Fruit fly (Drosophila melanogaster): ENCODE results near the gene Myc.

The Myc gene

dm6 chrX:3432928-3433327, 60.0 kb downstream of the Myc start (continued):
- TF ChIP-seq luna (GFP tag; optimal IDR thresholded peaks at IDR 0.05), result no peak
- TF ChIP-seq grau (tag; optimal IDR thresholded peaks at IDR 0.05), result peak; percentile 13
- TF ChIP-seq CG13287 (GFP tag; IDR thresholded peaks at IDR 0.05; ENCODE audit: partially characterized antibody), result no peak
- TF ChIP-seq psq (GFP tag; optimal IDR thresholded peaks at IDR 0.05), result no peak
- TF ChIP-seq BEAF-32 (GFP tag; optimal IDR thresholded peaks at IDR 0.05), result no peak
- no peak for TF ChIP-seq Sin3A (optimal IDR thresholded peaks at IDR 0.05)
- no peak for TF ChIP-seq gfzf (GFP tag; optimal IDR thresholded peaks at IDR 0.05)
- TF ChIP-seq Aef1 (GFP tag; IDR thresholded peaks at IDR 0.05), result peak; percentile 38; the same call in 2 of the 3 replicates
- TF ChIP-seq CG11695 (GFP tag; IDR thresholded peaks at IDR 0.05), result peak; percentile 55; the same call in 2 of the 3 replicates
- TF ChIP-seq Nf-YB (GFP tag; optimal IDR thresholded peaks at IDR 0.05), result no peak
- peak; percentile 59; the same call in 1 of the 3 replicates for TF ChIP-seq CG14050 (GFP tag; IDR thresholded peaks at IDR 0.05)
- TF ChIP-seq CG7963 (GFP tag; IDR thresholded peaks at IDR 0.05; ENCODE audit: partially characterized antibody), result no peak
- no peak for TF ChIP-seq Mad (GFP tag; optimal IDR thresholded peaks at IDR 0.05)
- no peak for TF ChIP-seq Nf-YC (tag; optimal IDR thresholded peaks at IDR 0.05)
- no peak for TF ChIP-seq ac (GFP tag; optimal IDR thresholded peaks at IDR 0.05)
- no peak for TF ChIP-seq CG7987 (GFP tag; optimal IDR thresholded peaks at IDR 0.05)
- TF ChIP-seq Dfd (GFP tag; optimal IDR thresholded peaks at IDR 0.05), result no peak
- no peak for TF ChIP-seq da (GFP tag; optimal IDR thresholded peaks at IDR 0.05)
- TF ChIP-seq D19B (GFP tag; optimal IDR thresholded peaks at IDR 0.05), result no peak
- TF ChIP-seq CG1647 (GFP tag; optimal IDR thresholded peaks at IDR 0.05), result peak; percentile 4
- no peak for TF ChIP-seq nom (GFP tag; optimal IDR thresholded peaks at IDR 0.05)
- no peak for TF ChIP-seq dmrt11E (tag; optimal IDR thresholded peaks at IDR 0.05)
- TF ChIP-seq Opbp (GFP tag; IDR thresholded peaks at IDR 0.05; ENCODE audit: partially characterized antibody), result no peak
- TF ChIP-seq tna (GFP tag; IDR thresholded peaks at IDR 0.05; ENCODE audit: partially characterized antibody), result no peak
- no peak for TF ChIP-seq CG10274 (GFP tag; optimal IDR thresholded peaks at IDR 0.05)
- no peak for TF ChIP-seq CG17612 (GFP tag; IDR thresholded peaks at IDR 0.05)
- TF ChIP-seq nerfin-2 (GFP tag; IDR thresholded peaks at IDR 0.05; ENCODE audit: partially characterized antibody), result no peak
- no peak for TF ChIP-seq CG10462 (GFP tag; optimal IDR thresholded peaks at IDR 0.05)
- TF ChIP-seq CG17568 (GFP tag; optimal IDR thresholded peaks at IDR 0.05), result no peak
- TF ChIP-seq CG15479 (GFP tag; optimal IDR thresholded peaks at IDR 0.05), result no peak
- TF ChIP-seq sr (GFP tag; IDR thresholded peaks at IDR 0.05), result no peak
- no peak for TF ChIP-seq ro (GFP tag; IDR thresholded peaks at IDR 0.05)
- TF ChIP-seq CG6254 (GFP tag; optimal IDR thresholded peaks at IDR 0.05), result no peak
- no peak for TF ChIP-seq CG17829 (tag; optimal IDR thresholded peaks at IDR 0.05)
- peak; percentile 40 for TF ChIP-seq CG12659 (GFP tag; optimal IDR thresholded peaks at IDR 0.05)
- TF ChIP-seq CG1832 (GFP tag; optimal IDR thresholded peaks at IDR 0.05), result no peak
- TF ChIP-seq knrl (GFP tag; IDR thresholded peaks at IDR 0.05; ENCODE audit: partially characterized antibody), result no peak
- no peak for TF ChIP-seq MBD-R2 (GFP tag; IDR thresholded peaks at IDR 0.05)
- TF ChIP-seq CG11093 (GFP tag; IDR thresholded peaks at IDR 0.05), result 0 out of 3 replicates have a peak, but pooled peaks have one; percentile 46
- peak; percentile 13 for TF ChIP-seq CG17385 (GFP tag; optimal IDR thresholded peaks at IDR 0.05)
- peak; percentile 53; the same call in 1 of the 2 replicates for TF ChIP-seq CG14014 (GFP tag; IDR thresholded peaks at IDR 0.05)
- TF ChIP-seq CG3847 (GFP tag; IDR thresholded peaks at IDR 0.05), result no peak
- TF ChIP-seq Bdp1 (GFP tag; optimal IDR thresholded peaks at IDR 0.05), result no peak
- 0 out of 3 replicates have a peak, but pooled peaks have one; percentile 23 for TF ChIP-seq otp (GFP tag; IDR thresholded peaks at IDR 0.05)
- no peak for TF ChIP-seq slp2 (GFP tag; optimal IDR thresholded peaks at IDR 0.05)
- TF ChIP-seq Elba2 (GFP tag; optimal IDR thresholded peaks at IDR 0.05), result no peak
- TF ChIP-seq CTCF (GFP tag; optimal IDR thresholded peaks at IDR 0.05), result no peak
- TF ChIP-seq cg (GFP tag; optimal IDR thresholded peaks at IDR 0.05), result no peak
- TF ChIP-seq stc (GFP tag; IDR thresholded peaks at IDR 0.05), result peak; percentile 58
- TF ChIP-seq CG33213 (GFP tag; optimal IDR thresholded peaks at IDR 0.05), result peak; percentile 1
- TF ChIP-seq Rx (GFP tag; IDR thresholded peaks at IDR 0.05), result peak; percentile 51
- TF ChIP-seq usp (GFP tag; optimal IDR thresholded peaks at IDR 0.05), result no peak
